Fruit fly (Drosophila melanogaster) whole organism, embryonic: Measurements from ENCODE around the gene CG14984.

Experiments
- Antp ChIP-seq: fragments of 200-800 bp; sonication (Bioruptor generic); optimal IDR thresholded peaks from 3 replicates; lab custom pipeline; 2016; ENCODE audit warnings: missing biosample characterization, missing genetic modification characterization
- BtbVII ChIP-seq: fragments of 200-800 bp; sonication (Bioruptor generic); optimal IDR thresholded peaks from 3 replicates; lab custom pipeline; 2017; ENCODE audit warnings: missing biosample characterization, mild to moderate bottlenecking, missing genetic modification characterization
- CG10462 ChIP-seq: fragments of 200-800 bp; sonication (Bioruptor generic); optimal IDR thresholded peaks from 2 replicates; lab custom pipeline; 2016; ENCODE audit warnings: missing biosample characterization, missing genetic modification characterization
- CG10565 ChIP-seq: fragments of 200-800 bp; sonication (Bioruptor generic); optimal IDR thresholded peaks from 3 replicates; lab custom pipeline; 2016; ENCODE audit warnings: missing biosample characterization, mild to moderate bottlenecking, missing genetic modification characterization
- CG11456 ChIP-seq: fragments of 200-800 bp; sonication (Bioruptor generic); IDR thresholded peaks from 3 replicates; pipeline ENCODE4 v1.3.6; 2022; ENCODE audit warnings: missing biosample characterization, missing genetic modification characterization
- CG11504 ChIP-seq: fragments of 200-800 bp; sonication (Bioruptor generic); optimal IDR thresholded peaks from 3 replicates; lab custom pipeline; 2019; ENCODE audit warnings: missing biosample characterization, mild to moderate bottlenecking, missing genetic modification characterization, moderate library complexity
- CG12071 ChIP-seq: fragments of 200-800 bp; sonication (Bioruptor generic); optimal IDR thresholded peaks from 3 replicates; lab custom pipeline; 2018; ENCODE audit warnings: missing biosample characterization, mild to moderate bottlenecking, missing genetic modification characterization
- CG1233 ChIP-seq: fragments of 200-800 bp; sonication (Bioruptor generic); optimal IDR thresholded peaks from 4 replicates; lab custom pipeline; 2018; ENCODE audit warnings: missing biosample characterization, mild to moderate bottlenecking, missing genetic modification characterization
- CG14965 ChIP-seq: fragments of 200-800 bp; sonication (Bioruptor generic); optimal IDR thresholded peaks from 2 replicates; lab custom pipeline; 2016; ENCODE audit warnings: missing biosample characterization, missing genetic modification characterization, borderline replicate concordance
- CG15601 ChIP-seq: fragments of 200-800 bp; sonication (Bioruptor generic); optimal IDR thresholded peaks from 3 replicates; lab custom pipeline; 2019; ENCODE audit warnings: missing biosample characterization, mild to moderate bottlenecking, missing genetic modification characterization, moderate library complexity
- CG17829 ChIP-seq: fragments of 200-800 bp; optimal IDR thresholded peaks from 2 replicates; lab custom pipeline; 2019; ENCODE audit warnings: missing biosample characterization, mild to moderate bottlenecking, missing genetic modification characterization, moderate library complexity
- CG18476 ChIP-seq: fragments of 200-800 bp; sonication (Bioruptor generic); optimal IDR thresholded peaks from 2 replicates; lab custom pipeline; 2016; ENCODE audit warnings: missing biosample characterization, mild to moderate bottlenecking, missing genetic modification characterization
- CG2129 ChIP-seq: fragments of 200-800 bp; sonication (Bioruptor generic); IDR thresholded peaks from 2 replicates; pipeline ENCODE4 v1.3.6; 2022; ENCODE audit warnings: missing biosample characterization, missing genetic modification characterization; ENCODE audit not compliant: partially characterized antibody
- CG2875 ChIP-seq: fragments of 200-800 bp; sonication (Bioruptor generic); optimal IDR thresholded peaks from 2 replicates; lab custom pipeline; 2017; ENCODE audit warnings: missing biosample characterization, mild to moderate bottlenecking, missing genetic modification characterization, missing genetic modification reagents
- CG31388 ChIP-seq: fragments of 200-800 bp; sonication (Bioruptor generic); optimal IDR thresholded peaks from 2 replicates; lab custom pipeline; 2016; ENCODE audit warnings: missing biosample characterization, missing genetic modification characterization
- CG4730 ChIP-seq: fragments of 200-800 bp; sonication (Bioruptor generic); IDR thresholded peaks from 2 replicates; pipeline ENCODE4 v1.3.6; 2022; ENCODE audit warnings: missing biosample characterization, missing genetic modification characterization
- CG6854 ChIP-seq: fragments of 200-800 bp; sonication (Bioruptor generic); optimal IDR thresholded peaks from 3 replicates; lab custom pipeline; 2017; ENCODE audit warnings: missing biosample characterization, mild to moderate bottlenecking, missing genetic modification characterization
- CG7556 ChIP-seq: fragments of 200-800 bp; sonication (Bioruptor generic); optimal IDR thresholded peaks from 2 replicates; lab custom pipeline; 2017; ENCODE audit warnings: missing biosample characterization, mild to moderate bottlenecking, missing genetic modification characterization
- CG8290 ChIP-seq, 3 experiments: fragments of 200-800 bp; sonication (Bioruptor generic); optimal IDR thresholded peaks; 2 replicates each; lab custom pipeline; 2016 to 2019; ENCODE audit warnings: missing biosample characterization in 3 of 3, missing genetic modification characterization in 3 of 3, mild to moderate bottlenecking in 2 of 3, moderate library complexity in 1 of 3
- CG8924 ChIP-seq: fragments of 200-800 bp; optimal IDR thresholded peaks from 3 replicates; lab custom pipeline; 2019; ENCODE audit warnings: missing biosample characterization, mild to moderate bottlenecking, missing genetic modification characterization, moderate library complexity
- CG9817 ChIP-seq: fragments of 200-800 bp; sonication (Bioruptor generic); optimal IDR thresholded peaks from 2 replicates; lab custom pipeline; 2018; ENCODE audit warnings: missing biosample characterization, mild to moderate bottlenecking, missing genetic modification characterization, moderate library complexity
- Chrac-16 ChIP-seq: fragments of 200-800 bp; sonication (Bioruptor generic); optimal IDR thresholded peaks from 3 replicates; lab custom pipeline; 2016; ENCODE audit warnings: missing biosample characterization, missing genetic modification characterization
- Doc3 ChIP-seq: fragments of 200-800 bp; sonication (Bioruptor generic); IDR thresholded peaks from 3 replicates; pipeline ENCODE4 v1.3.6; 2022; ENCODE audit warnings: missing biosample characterization, missing genetic modification characterization; ENCODE audit not compliant: partially characterized antibody
- HLH3B ChIP-seq: fragments of 200-800 bp; sonication (Bioruptor generic); IDR thresholded peaks from 2 replicates; pipeline ENCODE4 v1.3.6; 2022; ENCODE audit warnings: missing biosample characterization, missing genetic modification characterization
- HmgZ ChIP-seq: fragments of 200-800 bp; sonication (Bioruptor generic); optimal IDR thresholded peaks from 2 replicates; lab custom pipeline; 2018; ENCODE audit warnings: missing biosample characterization, mild to moderate bottlenecking, missing genetic modification characterization
- MBD-R2 ChIP-seq: fragments of 200-800 bp; sonication (Bioruptor generic); IDR thresholded peaks from 2 replicates; pipeline ENCODE4 v1.3.6; 2022; ENCODE audit warnings: missing biosample characterization, missing genetic modification characterization
- Nf-YA ChIP-seq: fragments of 200-800 bp; sonication (Bioruptor generic); IDR thresholded peaks from 2 replicates; pipeline ENCODE4 v1.3.6; 2022; ENCODE audit warnings: missing biosample characterization, missing genetic modification characterization
- Pdp1 ChIP-seq, 2 experiments: fragments of 200-800 bp; sonication (Bioruptor generic); optimal IDR thresholded peaks; 3 replicates each; lab custom pipeline; 2016; ENCODE audit warnings: missing biosample characterization in 2 of 2, missing genetic modification characterization in 2 of 2, mild to moderate bottlenecking in 1 of 2, moderate library complexity in 1 of 2
- Tbp ChIP-seq: fragments of >200 bp; optimal IDR thresholded peaks from 2 replicates; lab custom pipeline; 2018; ENCODE audit warnings: missing biosample characterization, missing genetic modification characterization
- Vsx1 ChIP-seq: fragments of 200-800 bp; sonication (Bioruptor generic); optimal IDR thresholded peaks from 2 replicates; lab custom pipeline; 2017; ENCODE audit warnings: missing biosample characterization, mild to moderate bottlenecking, missing genetic modification characterization, missing genetic modification reagents
- Xrp1 ChIP-seq: fragments of 200-800 bp; sonication (Bioruptor generic); IDR thresholded peaks from 2 replicates; pipeline ENCODE4 v1.3.6; 2022; ENCODE audit warnings: missing biosample characterization, missing genetic modification characterization
- ac ChIP-seq: fragments of 200-800 bp; sonication (Bioruptor generic); optimal IDR thresholded peaks from 3 replicates; lab custom pipeline; 2017; ENCODE audit warnings: missing biosample characterization, mild to moderate bottlenecking, missing genetic modification characterization
- ara ChIP-seq: fragments of 200-800 bp; sonication (Bioruptor generic); IDR thresholded peaks from 2 replicates; pipeline ENCODE4 v1.3.6; 2022; ENCODE audit warnings: missing biosample characterization, missing genetic modification characterization
- croc ChIP-seq: fragments of 200-800 bp; sonication (Bioruptor generic); conservative IDR thresholded peaks from 3 replicates; pipeline ENCODE4 v1.3.6; 2022; ENCODE audit warnings: missing biosample characterization, missing genetic modification characterization
- dimm ChIP-seq: fragments of 200-800 bp; sonication (Bioruptor generic); IDR thresholded peaks from 2 replicates; pipeline ENCODE4 v1.3.6; 2022; ENCODE audit warnings: missing biosample characterization, missing genetic modification characterization
- dysf ChIP-seq: fragments of 200-800 bp; sonication (Bioruptor generic); IDR thresholded peaks from 3 replicates; pipeline ENCODE4 v1.3.6; 2022; ENCODE audit warnings: missing biosample characterization, missing genetic modification characterization
- fd64A ChIP-seq: fragments of 200-800 bp; sonication (Bioruptor generic); optimal IDR thresholded peaks from 3 replicates; lab custom pipeline; 2018; ENCODE audit warnings: missing biosample characterization, mild to moderate bottlenecking, missing genetic modification characterization
- gem ChIP-seq: fragments of 200-800 bp; sonication (Bioruptor generic); optimal IDR thresholded peaks from 2 replicates; lab custom pipeline; 2019; ENCODE audit warnings: missing biosample characterization, mild to moderate bottlenecking, missing genetic modification characterization, moderate library complexity
- gro ChIP-seq: fragments of 200-800 bp; sonication (Bioruptor generic); optimal IDR thresholded peaks from 2 replicates; lab custom pipeline; 2016; ENCODE audit warnings: missing biosample characterization, missing genetic modification characterization
- klu ChIP-seq: fragments of 200-800 bp; sonication (Bioruptor generic); IDR thresholded peaks from 2 replicates; pipeline ENCODE4 v1.3.6; 2022; ENCODE audit warnings: missing biosample characterization, missing genetic modification characterization
- luna ChIP-seq: fragments of 200-800 bp; sonication (Bioruptor generic); optimal IDR thresholded peaks from 2 replicates; lab custom pipeline; 2016; ENCODE audit warnings: missing biosample characterization, missing genetic modification characterization
- pan ChIP-seq, 4 experiments: fragments of >200 bp in 3 of 4; fragments of 200-800 bp in 1 of 4; sonication (Bioruptor generic) in 1 of 4; optimal IDR thresholded peaks in 3 of 4; IDR thresholded peaks in 1 of 4; 2 replicates each; pipeline versions ENCODE4 v1.3.6 to Lab custom; 2017 to 2022; ENCODE audit warnings: missing biosample characterization in 2 of 4, missing genetic modification characterization in 2 of 4, mixed read lengths in 1 of 4
- pfk ChIP-seq: fragments of 200-800 bp; sonication (Bioruptor generic); optimal IDR thresholded peaks from 2 replicates; lab custom pipeline; 2018; ENCODE audit warnings: missing biosample characterization, mild to moderate bottlenecking, missing genetic modification characterization, moderate library complexity
- so ChIP-seq: fragments of 200-800 bp; sonication (Bioruptor generic); IDR thresholded peaks from 3 replicates; pipeline ENCODE4 v1.3.6; 2022; ENCODE audit warnings: missing biosample characterization, missing genetic modification characterization
- stwl ChIP-seq: fragments of 200-800 bp; sonication (Bioruptor generic); optimal IDR thresholded peaks from 3 replicates; lab custom pipeline; 2018; ENCODE audit warnings: missing biosample characterization, mild to moderate bottlenecking, missing genetic modification characterization, moderate library complexity
- tap ChIP-seq: fragments of 200-800 bp; optimal IDR thresholded peaks from 3 replicates; lab custom pipeline; 2019; ENCODE audit warnings: missing biosample characterization, mild to moderate bottlenecking, missing genetic modification characterization, moderate library complexity
- tll ChIP-seq, 2 experiments: fragments of 200-800 bp in 1 of 2; fragments of >200 bp in 1 of 2; sonication (Bioruptor generic) in 1 of 2; optimal IDR thresholded peaks; 2 replicates each; lab custom pipeline; 2017 to 2019; ENCODE audit warnings: missing biosample characterization in 2 of 2, missing genetic modification characterization in 2 of 2, mild to moderate bottlenecking in 1 of 2, moderate library complexity in 1 of 2
- toy ChIP-seq: fragments of 200-800 bp; sonication (Bioruptor generic); IDR thresholded peaks from 2 replicates; pipeline ENCODE4 v1.3.6; 2022; ENCODE audit warnings: missing biosample characterization, missing genetic modification characterization
- trh ChIP-seq: fragments of 200-800 bp; sonication (Bioruptor generic); optimal IDR thresholded peaks from 2 replicates; lab custom pipeline; 2016; ENCODE audit warnings: missing biosample characterization, missing genetic modification characterization
- wdn ChIP-seq: fragments of 200-800 bp; sonication (Bioruptor generic); IDR thresholded peaks from 2 replicates; pipeline ENCODE4 v1.3.6; 2022; ENCODE audit warnings: missing biosample characterization, missing genetic modification characterization

The CG14984 gene

dm6 chr3L:3937806-3938205, 14.5 kb downstream of the CG14984 start, which contains the start of gene CG10866 (continued):
- TF ChIP-seq pan (optimal IDR thresholded peaks at IDR 0.05; lab: Kevin White, UChicago) (no peak), pan (GFP tag; optimal IDR thresholded peaks at IDR 0.05 in 1 of 2, IDR thresholded peaks at IDR 0.05 in 1 of 2) (no peak), Tbp (GFP tag; lab: Kevin White, UChicago) (no peak), CG18476 (GFP tag; lab: Kevin White, UChicago) (no peak), CG9817 (tag; lab: Kevin White, UChicago) (no peak), Vsx1 (GFP tag; lab: Kevin White, UChicago) (no peak), fd64A (GFP tag; lab: Kevin White, UChicago) (no peak), Antp (GFP tag; lab: Kevin White, UChicago) (no peak), croc (GFP tag; lab: Robert Waterston, UW) (no peak), CG1233 (GFP tag; lab: Kevin White, UChicago) (no peak), CG7556 (no peak), tll (GFP tag; optimal IDR thresholded peaks at IDR 0.05; lab: Kevin White, UChicago) (no peak), pfk (GFP tag; lab: Kevin White, UChicago) (no peak), Doc3 (GFP tag; lab: Robert Waterston, UW) (peak; percentile 86), stwl (tag; lab: Kevin White, UChicago) (peak; percentile 87), CG2129 (GFP tag; lab: Robert Waterston, UW) (peak; percentile 64), CG11456 (no peak), CG10565 (GFP tag; lab: Kevin White, UChicago) (no peak), toy (GFP tag; lab: Robert Waterston, UW) (no peak), so (GFP tag; lab: Robert Waterston, UW) (no peak), MBD-R2 (GFP tag; lab: Robert Waterston, UW) (peak; percentile 70), CG14965 (GFP tag; lab: Kevin White, UChicago) (no peak), dimm (GFP tag; lab: Robert Waterston, UW) (no peak), ac (GFP tag; lab: Kevin White, UChicago) (no peak), luna (GFP tag; lab: Kevin White, UChicago) (no peak), HmgZ (tag; lab: Kevin White, UChicago) (peak; percentile 1), trh (no peak), CG31388 (GFP tag; lab: Kevin White, UChicago) (no peak), gro (GFP tag; lab: Kevin White, UChicago) (peak; percentile 14), BtbVII (GFP tag; lab: Kevin White, UChicago) (no peak), klu (GFP tag; lab: Robert Waterston, UW) (no peak), CG15601 (no peak), CG8290 (GFP tag; optimal IDR thresholded peaks at IDR 0.05; lab: Kevin White, UChicago) (no peak), CG8290 (tag; optimal IDR thresholded peaks at IDR 0.05; lab: Kevin White, UChicago) (peak in 1 of 2 experiments; percentile 57), Nf-YA (GFP tag; lab: Robert Waterston, UW) (no peak), tap (tag; lab: Kevin White, UChicago) (no peak), wdn (GFP tag; lab: Robert Waterston, UW) (no peak), gem (tag; lab: Kevin White, UChicago) (no peak), CG4730 (GFP tag; lab: Robert Waterston, UW) (no peak), CG12071 (GFP tag; lab: Kevin White, UChicago) (no peak), CG8924 (tag; lab: Kevin White, UChicago) (no peak), CG2875 (GFP tag; lab: Kevin White, UChicago) (no peak), HLH3B (GFP tag; lab: Robert Waterston, UW) (no peak), Chrac-16 (GFP tag; lab: Kevin White, UChicago) (no peak), CG6854 (GFP tag; lab: Kevin White, UChicago) (no peak), CG10462 (GFP tag; lab: Kevin White, UChicago) (no peak), Xrp1 (GFP tag; lab: Robert Waterston, UW) (no peak), CG17829 (no peak), CG11504 (tag; lab: Kevin White, UChicago) (no peak), Pdp1 (GFP tag; optimal IDR thresholded peaks at IDR 0.05; lab: Kevin White, UChicago) (peak in 1 of 2 experiments; percentile 51), ara (GFP tag; lab: Robert Waterston, UW) (no peak), dysf (no peak)
